Fruit fly (Drosophila melanogaster): ENCODE results near the gene Ude.

Ude gene

dm6 chr3R:24809576-24810279 lies 10.3 kb upstream of the Ude start (continued):
- TF ChIP-seq CG42726 (GFP tag; IDR thresholded peaks at IDR 0.05; ENCODE audit: partially characterized antibody) = no peak
- TF ChIP-seq hkb (optimal IDR thresholded peaks at IDR 0.05) = no peak
- peak; percentile 33; the same call in 1 of the 2 replicates for TF ChIP-seq hkb (GFP tag; IDR thresholded peaks at IDR 0.05)
- TF ChIP-seq trem (tag; optimal IDR thresholded peaks at IDR 0.05) = peak; percentile 30
- no peak for TF ChIP-seq Neu2 (GFP tag; optimal IDR thresholded peaks at IDR 0.05; ENCODE audit: borderline replicate concordance)
- no peak for TF ChIP-seq Deaf1 (tag; optimal IDR thresholded peaks at IDR 0.05)
- TF ChIP-seq kni (GFP tag; optimal IDR thresholded peaks at IDR 0.05) = peak; percentile 62
- TF ChIP-seq gro (GFP tag; optimal IDR thresholded peaks at IDR 0.05) = peak; percentile 17
- TF ChIP-seq Poxn (GFP tag; IDR thresholded peaks at IDR 0.05) = no peak
- TF ChIP-seq schlank (tag; optimal IDR thresholded peaks at IDR 0.05) = peak; percentile 43
- TF ChIP-seq chif (GFP tag; optimal IDR thresholded peaks at IDR 0.05) = peak in 1 of 2 experiments; percentile 14
- no peak for TF ChIP-seq emc (GFP tag; optimal IDR thresholded peaks at IDR 0.05)
- no peak for TF ChIP-seq Ravus (GFP tag; IDR thresholded peaks at IDR 0.05)
- TF ChIP-seq tup (GFP tag; optimal IDR thresholded peaks at IDR 0.05) = peak; percentile 40
- TF ChIP-seq YL-1 (GFP tag; optimal IDR thresholded peaks at IDR 0.05) = no peak
- TF ChIP-seq sr (GFP tag; IDR thresholded peaks at IDR 0.05) = peak; percentile 29; the same call in 1 of the 3 replicates
- TF ChIP-seq run (tag; optimal IDR thresholded peaks at IDR 0.05) = peak; percentile 52
- peak; percentile 84 for TF ChIP-seq ATbp (GFP tag; optimal IDR thresholded peaks at IDR 0.05)
- TF ChIP-seq gsb (GFP tag; IDR thresholded peaks at IDR 0.05) = no peak
- TF ChIP-seq dati (GFP tag; IDR thresholded peaks at IDR 0.05) = no peak
- no peak for TF ChIP-seq CG14860 (GFP tag; IDR thresholded peaks at IDR 0.05; ENCODE audit: partially characterized antibody)
- TF ChIP-seq Spps (tag; optimal IDR thresholded peaks at IDR 0.05) = peak; percentile 41
- TF ChIP-seq Oli (tag; optimal IDR thresholded peaks at IDR 0.05) = no peak
- peak; percentile 39 for TF ChIP-seq mirr (GFP tag; optimal IDR thresholded peaks at IDR 0.05)
- TF ChIP-seq CG12104 (GFP tag; optimal IDR thresholded peaks at IDR 0.05) = peak; percentile 24
- peak; percentile 15 for TF ChIP-seq CG2116 (GFP tag; optimal IDR thresholded peaks at IDR 0.05)
- TF ChIP-seq Atf-2 (GFP tag; optimal IDR thresholded peaks at IDR 0.05) = no peak
- peak; percentile 70 for TF ChIP-seq CG2875 (GFP tag; optimal IDR thresholded peaks at IDR 0.05)
- TF ChIP-seq dimm (GFP tag; IDR thresholded peaks at IDR 0.05) = no peak
- peak; percentile 31 for TF ChIP-seq Sry-β (GFP tag; optimal IDR thresholded peaks at IDR 0.05)
- TF ChIP-seq Fer1 (GFP tag; optimal IDR thresholded peaks at IDR 0.05) = peak; percentile 72
- no peak for TF ChIP-seq Meics (GFP tag; optimal IDR thresholded peaks at IDR 0.05)
- TF ChIP-seq CoRest (tag; optimal IDR thresholded peaks at IDR 0.05) = no peak
- no peak for TF ChIP-seq danr (GFP tag; IDR thresholded peaks at IDR 0.05)
- TF ChIP-seq CG12744 (GFP tag; optimal IDR thresholded peaks at IDR 0.05) = peak; percentile 10
- TF ChIP-seq org-1 (GFP tag; optimal IDR thresholded peaks at IDR 0.05) = peak; percentile 41
- peak; percentile 54 for TF ChIP-seq CG13424 (tag; optimal IDR thresholded peaks at IDR 0.05)
- peak; percentile 2 for TF ChIP-seq CG10267 (tag; optimal IDR thresholded peaks at IDR 0.05)

dm6 chr3R:24807321-24807720 lies 7.9 kb upstream of the Ude start, which contains the start of gene CG6980:
Gene CG6980 (plus strand): TSS chr3R:24807621.
- TF ChIP-seq bbx (GFP tag; IDR thresholded peaks at IDR 0.05; ENCODE audit: partially characterized antibody) = no peak
- no peak for TF ChIP-seq slou (GFP tag; optimal IDR thresholded peaks at IDR 0.05)
- no peak for TF ChIP-seq lov (optimal IDR thresholded peaks at IDR 0.05)
- TF ChIP-seq lov (GFP tag; IDR thresholded peaks at IDR 0.05) = 0 out of 3 replicates have a peak, but pooled peaks have one; percentile 12

All from whole organism, embryonic.